Fruit fly (Drosophila melanogaster) whole organism, prepupa: ENCODE data around the gene Nmdar1.
A peak's percentile ranks its signal among the peaks of the same experiment; 100 is the strongest.

Experiments used
- Blimp-1 ChIP-seq: fragments of 200-800 bp; sonication (Bioruptor generic); optimal IDR thresholded peaks from 3 replicates; lab custom pipeline; 2017; ENCODE audit warnings: missing biosample characterization, missing genetic modification characterization, mild to moderate bottlenecking, moderate library complexity, missing genetic modification reagents
- CG10669 ChIP-seq: fragments of 200-800 bp; sonication (Bioruptor generic); optimal IDR thresholded peaks from 3 replicates; lab custom pipeline; 2018; ENCODE audit warnings: missing biosample characterization, mild to moderate bottlenecking, missing genetic modification characterization, moderate library complexity
- CG11762 ChIP-seq: fragments of 200-800 bp; sonication (Bioruptor generic); optimal IDR thresholded peaks from 3 replicates; lab custom pipeline; 2016; ENCODE audit warnings: missing biosample characterization, missing genetic modification characterization; ENCODE audit not compliant: insufficient read depth
- CG11902 ChIP-seq: fragments of 200-800 bp; sonication (Bioruptor generic); optimal IDR thresholded peaks from 3 replicates; lab custom pipeline; 2016; ENCODE audit warnings: missing biosample characterization, missing genetic modification characterization
- CG1621 ChIP-seq: fragments of 200-800 bp; sonication (Bioruptor generic); optimal IDR thresholded peaks from 3 replicates; lab custom pipeline; 2018; ENCODE audit warnings: missing biosample characterization, mild to moderate bottlenecking, missing genetic modification characterization
- CG16779 ChIP-seq: fragments of 200-800 bp; sonication (Bioruptor generic); optimal IDR thresholded peaks from 3 replicates; lab custom pipeline; 2017; ENCODE audit warnings: missing biosample characterization, mild to moderate bottlenecking, missing genetic modification characterization
- CG3032 ChIP-seq: fragments of 200-800 bp; optimal IDR thresholded peaks from 2 replicates; lab custom pipeline; 2019; ENCODE audit warnings: missing biosample characterization, mild to moderate bottlenecking, missing genetic modification characterization, moderate library complexity
- CG31627 ChIP-seq: fragments of 200-800 bp; sonication (Bioruptor generic); optimal IDR thresholded peaks from 3 replicates; lab custom pipeline; 2016; ENCODE audit warnings: missing biosample characterization, missing genetic modification characterization
- CG32006 ChIP-seq: fragments of 200-800 bp; sonication (Bioruptor generic); optimal IDR thresholded peaks from 3 replicates; lab custom pipeline; 2017; ENCODE audit warnings: missing biosample characterization, mild to moderate bottlenecking, missing genetic modification characterization
- CG34406 ChIP-seq: fragments of 200-800 bp; sonication (Bioruptor generic); optimal IDR thresholded peaks from 3 replicates; lab custom pipeline; 2016; ENCODE audit warnings: missing biosample characterization, missing genetic modification characterization
- CG3919 ChIP-seq: fragments of 200-800 bp; sonication (Bioruptor generic); optimal IDR thresholded peaks from 3 replicates; lab custom pipeline; 2016; ENCODE audit warnings: missing biosample characterization, missing genetic modification characterization
- CG4318 ChIP-seq: fragments of 200-800 bp; sonication (Bioruptor generic); optimal IDR thresholded peaks from 3 replicates; lab custom pipeline; 2017; ENCODE audit warnings: missing biosample characterization, mild to moderate bottlenecking, missing genetic modification characterization
- CG6163 ChIP-seq: fragments of 200-800 bp; sonication (Bioruptor generic); IDR thresholded peaks from 3 replicates; pipeline ENCODE4 v1.3.6; 2022; ENCODE audit warnings: missing biosample characterization, missing genetic modification characterization
- CG6276 ChIP-seq: fragments of 200-800 bp; sonication (Bioruptor generic); optimal IDR thresholded peaks from 2 replicates; lab custom pipeline; 2017; ENCODE audit warnings: missing biosample characterization, mild to moderate bottlenecking, missing genetic modification characterization
- CG6792 ChIP-seq: fragments of 200-800 bp; sonication (Bioruptor generic); optimal IDR thresholded peaks from 3 replicates; lab custom pipeline; 2016; ENCODE audit warnings: missing biosample characterization, missing genetic modification characterization
- CG6808 ChIP-seq: fragments of 200-800 bp; sonication (Bioruptor generic); optimal IDR thresholded peaks from 3 replicates; lab custom pipeline; 2017; ENCODE audit warnings: missing biosample characterization, missing genetic modification characterization, mild to moderate bottlenecking, moderate library complexity, missing genetic modification reagents
- CG6854 ChIP-seq: fragments of 200-800 bp; sonication (Bioruptor generic); optimal IDR thresholded peaks from 2 replicates; lab custom pipeline; 2017; ENCODE audit warnings: missing biosample characterization, mild to moderate bottlenecking, missing genetic modification characterization
- CG7368 ChIP-seq: fragments of 200-800 bp; sonication (Bioruptor generic); optimal IDR thresholded peaks from 3 replicates; lab custom pipeline; 2016; ENCODE audit warnings: missing biosample characterization, missing genetic modification characterization
- CG8119 ChIP-seq: fragments of 200-800 bp; sonication (Bioruptor generic); IDR thresholded peaks from 3 replicates; pipeline ENCODE4 v1.3.6; 2022; ENCODE audit warnings: missing biosample characterization, missing genetic modification characterization
- CG8632 ChIP-seq: fragments of 200-800 bp; sonication (Bioruptor generic); optimal IDR thresholded peaks from 3 replicates; lab custom pipeline; 2016; ENCODE audit warnings: missing biosample characterization, missing genetic modification characterization
- CG9139 ChIP-seq: fragments of 200-800 bp; sonication (Bioruptor generic); optimal IDR thresholded peaks from 3 replicates; lab custom pipeline; 2017; ENCODE audit warnings: missing biosample characterization, mild to moderate bottlenecking, missing genetic modification characterization
- Eip75B ChIP-seq: fragments of 200-800 bp; sonication (Bioruptor generic); optimal IDR thresholded peaks from 3 replicates; lab custom pipeline; 2016; ENCODE audit warnings: missing biosample characterization, missing genetic modification characterization
- Eip78C ChIP-seq: fragments of 200-800 bp; sonication (Bioruptor generic); peaks from one replicate; lab custom pipeline; 2016; ENCODE audit warnings: missing biosample characterization, missing genetic modification characterization
- Eip93F ChIP-seq: fragments of 200-800 bp; sonication (Bioruptor generic); optimal IDR thresholded peaks from 2 replicates; lab custom pipeline; 2016; ENCODE audit warnings: missing biosample characterization, mild to moderate bottlenecking, missing genetic modification characterization
- Ets21C ChIP-seq: fragments of 200-800 bp; sonication (Bioruptor generic); optimal IDR thresholded peaks from 3 replicates; lab custom pipeline; 2016; ENCODE audit warnings: missing biosample characterization, missing genetic modification characterization
- Ets96B ChIP-seq: fragments of 200-800 bp; optimal IDR thresholded peaks from 2 replicates; lab custom pipeline; 2019; ENCODE audit warnings: missing biosample characterization, mild to moderate bottlenecking, missing genetic modification characterization, moderate library complexity
- Gug ChIP-seq: fragments of 200-800 bp; sonication (Bioruptor generic); IDR thresholded peaks from 2 replicates; pipeline ENCODE4 v1.3.6; 2022; ENCODE audit warnings: missing biosample characterization, missing genetic modification characterization
- Hr38 ChIP-seq: sonication (Bioruptor generic); optimal IDR thresholded peaks from 2 replicates; lab custom pipeline; 2016; ENCODE audit warnings: missing biosample characterization, missing genetic modification characterization
- Hr39 ChIP-seq: fragments of 200-800 bp; sonication (Bioruptor generic); optimal IDR thresholded peaks from 2 replicates; lab custom pipeline; 2016; ENCODE audit warnings: missing biosample characterization, missing genetic modification characterization
- Hr4 ChIP-seq: fragments of 200-800 bp; sonication (Bioruptor generic); optimal IDR thresholded peaks from 3 replicates; lab custom pipeline; 2016; ENCODE audit warnings: missing biosample characterization, missing genetic modification characterization
- Lpt ChIP-seq: fragments of 200-800 bp; sonication (Bioruptor generic); optimal IDR thresholded peaks from 3 replicates; lab custom pipeline; 2016; ENCODE audit warnings: missing biosample characterization, missing genetic modification characterization
- Met ChIP-seq: fragments of 200-800 bp; sonication (Bioruptor generic); optimal IDR thresholded peaks from 3 replicates; lab custom pipeline; 2016; ENCODE audit warnings: missing biosample characterization, missing genetic modification characterization
- OdsH ChIP-seq: fragments of 200-800 bp; sonication (Bioruptor generic); optimal IDR thresholded peaks from 3 replicates; lab custom pipeline; 2016; ENCODE audit warnings: missing biosample characterization, missing genetic modification characterization
- Smox ChIP-seq: fragments of 200-800 bp; sonication (Bioruptor generic); optimal IDR thresholded peaks from 3 replicates; lab custom pipeline; 2016; ENCODE audit warnings: missing biosample characterization, missing genetic modification characterization
- Sox102F ChIP-seq: fragments of 200-800 bp; sonication (Bioruptor generic); optimal IDR thresholded peaks from 2 replicates; lab custom pipeline; 2016; ENCODE audit warnings: missing biosample characterization, mild to moderate bottlenecking, missing genetic modification characterization
- Sox14 ChIP-seq: fragments of 200-800 bp; sonication (Bioruptor generic); optimal IDR thresholded peaks from 3 replicates; lab custom pipeline; 2016; ENCODE audit warnings: missing biosample characterization, missing genetic modification characterization
- Sox15 ChIP-seq: fragments of 200-800 bp; sonication (Bioruptor generic); optimal IDR thresholded peaks from 3 replicates; lab custom pipeline; 2016; ENCODE audit warnings: missing biosample characterization, missing genetic modification characterization
- achi ChIP-seq: fragments of 200-800 bp; sonication (Bioruptor generic); optimal IDR thresholded peaks from 3 replicates; lab custom pipeline; 2016; ENCODE audit warnings: missing biosample characterization, missing genetic modification characterization
- acj6 ChIP-seq: fragments of 200-800 bp; sonication (Bioruptor generic); optimal IDR thresholded peaks from 3 replicates; lab custom pipeline; 2016; ENCODE audit warnings: missing biosample characterization, missing genetic modification characterization
- dsx ChIP-seq: fragments of 200-800 bp; optimal IDR thresholded peaks from 3 replicates; lab custom pipeline; 2019; ENCODE audit warnings: missing biosample characterization, mild to moderate bottlenecking, missing genetic modification characterization, moderate library complexity; ENCODE audit not compliant: poor library complexity, severe bottlenecking
- eg ChIP-seq: fragments of 200-800 bp; sonication (Bioruptor generic); IDR thresholded peaks from 3 replicates; pipeline ENCODE4 v1.3.6; 2022; ENCODE audit warnings: missing biosample characterization, missing genetic modification characterization
- esn ChIP-seq: fragments of 200-800 bp; sonication (Bioruptor generic); optimal IDR thresholded peaks from 2 replicates; lab custom pipeline; 2016; ENCODE audit warnings: missing biosample characterization, mild to moderate bottlenecking, missing genetic modification characterization, moderate library complexity
- fd85E ChIP-seq: fragments of 200-800 bp; sonication (Bioruptor generic); optimal IDR thresholded peaks from 3 replicates; lab custom pipeline; 2016; ENCODE audit warnings: missing biosample characterization, missing genetic modification characterization
- fkh ChIP-seq: fragments of 200-800 bp; sonication (Bioruptor generic); optimal IDR thresholded peaks from 3 replicates; lab custom pipeline; 2017; ENCODE audit warnings: missing biosample characterization, mild to moderate bottlenecking, missing genetic modification characterization, moderate library complexity
- lz ChIP-seq: fragments of 200-800 bp; sonication (Bioruptor generic); optimal IDR thresholded peaks from 3 replicates; lab custom pipeline; 2016; ENCODE audit warnings: missing biosample characterization, missing genetic modification characterization
- net ChIP-seq: fragments of 200-800 bp; sonication (Bioruptor generic); optimal IDR thresholded peaks from 3 replicates; lab custom pipeline; 2016; ENCODE audit warnings: missing biosample characterization, missing genetic modification characterization
- pdm3 ChIP-seq: fragments of 200-800 bp; sonication (Bioruptor generic); optimal IDR thresholded peaks from 3 replicates; lab custom pipeline; 2016; ENCODE audit warnings: missing biosample characterization, missing genetic modification characterization
- spab ChIP-seq: fragments of 200-800 bp; sonication (Bioruptor generic); optimal IDR thresholded peaks from 2 replicates; lab custom pipeline; 2017; ENCODE audit warnings: missing biosample characterization, mild to moderate bottlenecking, missing genetic modification characterization, missing genetic modification reagents
- svp ChIP-seq: fragments of 200-800 bp; sonication (Bioruptor generic); peaks from one replicate; lab custom pipeline; 2016; ENCODE audit warnings: missing biosample characterization, missing genetic modification characterization
- topi ChIP-seq: fragments of 200-800 bp; sonication (Bioruptor generic); optimal IDR thresholded peaks from 3 replicates; lab custom pipeline; 2016; ENCODE audit warnings: missing biosample characterization, missing genetic modification characterization

The Nmdar1 gene

dm6 chr3R:5516582-5517001, 6.5 kb downstream of the Nmdar1 start:
- TF ChIP-seq CG10669 (GFP tag; lab: Kevin White, UChicago) (no peak), spab (GFP tag; lab: Kevin White, UChicago) (no peak), fkh (GFP tag; lab: Kevin White, UChicago) (peak; percentile 7), CG8632 (GFP tag; lab: Kevin White, UChicago) (no peak), Eip78C (peak; percentile 48), pdm3 (GFP tag; lab: Kevin White, UChicago) (no peak), svp (no peak)

dm6 chr3R:5514759-5515158, 8.4 kb downstream of the Nmdar1 start:
- no peak for TF ChIP-seq CG7368 (GFP tag; lab: Kevin White, UChicago)
- no peak for TF ChIP-seq CG11762 (GFP tag; lab: Kevin White, UChicago)
- TF ChIP-seq CG1621: no peak
- no peak for TF ChIP-seq Eip75B (GFP tag; lab: Kevin White, UChicago)
- TF ChIP-seq OdsH (GFP tag; lab: Kevin White, UChicago): no peak
- no peak for TF ChIP-seq Hr4 (GFP tag; lab: Kevin White, UChicago)
- TF ChIP-seq CG10669 (GFP tag; lab: Kevin White, UChicago): no peak
- TF ChIP-seq achi: no peak
- TF ChIP-seq Ets96B (tag; lab: Kevin White, UChicago): no peak
- no peak for TF ChIP-seq CG6808
- TF ChIP-seq Blimp-1 (GFP tag; lab: Kevin White, UChicago): no peak
- no peak for TF ChIP-seq Hr38
- TF ChIP-seq Sox102F: no peak
- no peak for TF ChIP-seq CG8632 (GFP tag; lab: Kevin White, UChicago)
- no peak for TF ChIP-seq CG3919 (GFP tag; lab: Kevin White, UChicago)
- no peak for TF ChIP-seq CG32006 (GFP tag; lab: Kevin White, UChicago)
- peak; percentile 21 for TF ChIP-seq Met (GFP tag; lab: Kevin White, UChicago)
- no peak for TF ChIP-seq fkh (GFP tag; lab: Kevin White, UChicago)
- peak; percentile 15 for TF ChIP-seq Smox (GFP tag; lab: Kevin White, UChicago)
- TF ChIP-seq CG31627 (GFP tag; lab: Kevin White, UChicago): peak; percentile 12
- TF ChIP-seq Sox14 (GFP tag; lab: Kevin White, UChicago): no peak
- no peak for TF ChIP-seq pdm3 (GFP tag; lab: Kevin White, UChicago)
- TF ChIP-seq CG16779: no peak
- TF ChIP-seq CG34406 (GFP tag; lab: Kevin White, UChicago): no peak
- TF ChIP-seq CG6163 (GFP tag; lab: Robert Waterston, UW): no peak
- no peak for TF ChIP-seq Lpt (GFP tag; lab: Kevin White, UChicago)
- TF ChIP-seq dsx (GFP tag; lab: Kevin White, UChicago): no peak
- TF ChIP-seq fd85E (GFP tag; lab: Kevin White, UChicago): no peak
- peak; percentile 10 for TF ChIP-seq esn (GFP tag; lab: Kevin White, UChicago)
- no peak for TF ChIP-seq Sox15
- no peak for TF ChIP-seq CG11902 (GFP tag; lab: Kevin White, UChicago)
- peak; percentile 36 for TF ChIP-seq Hr39 (GFP tag; lab: Kevin White, UChicago)
- no peak for TF ChIP-seq Gug (GFP tag; lab: Robert Waterston, UW)
- TF ChIP-seq CG3032 (tag; lab: Kevin White, UChicago): no peak
- no peak for TF ChIP-seq CG4318
- TF ChIP-seq Eip93F (GFP tag; lab: Kevin White, UChicago): no peak
- no peak for TF ChIP-seq spab (GFP tag; lab: Kevin White, UChicago)
- TF ChIP-seq topi (GFP tag; lab: Kevin White, UChicago): peak; percentile 10
- TF ChIP-seq CG8119: no peak
- TF ChIP-seq svp: peak; percentile 71
- no peak for TF ChIP-seq acj6 (GFP tag; lab: Kevin White, UChicago)
- no peak for TF ChIP-seq net (GFP tag; lab: Kevin White, UChicago)
- no peak for TF ChIP-seq Ets21C
- TF ChIP-seq CG6792 (GFP tag; lab: Kevin White, UChicago): no peak
- TF ChIP-seq lz: peak; percentile 3
- no peak for TF ChIP-seq eg (GFP tag; lab: Robert Waterston, UW)
- peak; percentile 57 for TF ChIP-seq Eip78C
- TF ChIP-seq CG6276: no peak
- TF ChIP-seq CG9139 (GFP tag; lab: Kevin White, UChicago): no peak
- no peak for TF ChIP-seq CG6854 (GFP tag; lab: Kevin White, UChicago)
